Comparison of ENCODE assay signal across 2 worm cellular contexts in the genomic region with DNA sequence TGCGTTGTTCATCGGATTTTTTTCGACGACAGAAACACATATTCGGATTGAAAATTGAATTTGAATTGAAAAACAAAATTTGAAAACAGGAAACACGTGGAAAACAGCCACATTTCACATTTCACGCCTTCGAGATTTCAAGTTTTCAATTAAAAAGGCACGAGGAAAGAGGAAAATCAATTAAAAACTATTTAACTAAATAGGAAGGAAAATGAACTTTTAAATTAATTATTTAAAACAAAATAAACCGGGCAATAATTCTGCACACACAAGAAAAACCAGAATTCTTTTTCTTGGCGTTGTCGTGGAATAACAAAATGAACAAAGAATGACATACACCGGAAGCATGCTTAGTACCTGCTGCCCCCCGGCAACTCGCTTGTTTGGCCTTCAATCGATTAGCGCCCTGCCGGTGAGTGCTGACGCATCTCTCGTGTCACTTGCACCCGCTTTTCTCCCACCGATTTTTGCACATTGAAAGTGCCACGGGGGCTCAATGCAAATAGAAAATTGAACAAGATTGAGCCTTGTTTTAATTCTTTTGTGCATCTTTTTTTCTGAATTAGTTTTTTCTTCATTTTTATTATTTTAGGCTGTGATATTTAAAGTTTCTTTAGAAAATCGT.
A peak's percentile ranks its signal among the peaks of the same experiment; 100 is the strongest.
TF ChIP-seq lines count a peak whose summit lies in the region.

A gene (minus strand): TSS at position 51 of the 625 bp plus-strand sequence.

TF ChIP-seq in whole organism, L1 larva, 84 proteins besides CTCF, POLR2A, EP300 and RAD21 (continued from another document):
- TF ChIP-seq unc-98 (GFP tag; IDR thresholded peaks at IDR 0.05; lab: Robert Waterston, UW) (no peak), swsn-7 (tag; optimal IDR thresholded peaks at IDR 0.05; lab: Kevin White, UChicago) (peak; percentile 82), vab-15 (tag; optimal IDR thresholded peaks at IDR 0.05; lab: Kevin White, UChicago) (no peak), Y116A8C.19 (tag; optimal IDR thresholded peaks at IDR 0.05; lab: Kevin White, UChicago; ENCODE audit: borderline replicate concordance) (no peak), hlh-4 (tag; optimal IDR thresholded peaks at IDR 0.05; lab: Kevin White, UChicago) (no peak), F16B12.6 (tag; optimal IDR thresholded peaks at IDR 0.05; lab: Kevin White, UChicago) (peak; percentile 56), C34B4.2 (tag; optimal IDR thresholded peaks at IDR 0.05; lab: Kevin White, UChicago) (no peak), sup-37 (GFP tag; optimal IDR thresholded peaks at IDR 0.05; lab: Kevin White, UChicago) (no peak), snpc-4 (tag; optimal IDR thresholded peaks at IDR 0.05; lab: Kevin White, UChicago) (peak; percentile 61), ets-5 (GFP tag; IDR thresholded peaks at IDR 0.05; lab: Robert Waterston, UW) (no peak), egl-27 (tag; optimal IDR thresholded peaks at IDR 0.05; lab: Kevin White, UChicago) (no peak), zag-1 (tag; optimal IDR thresholded peaks at IDR 0.05; lab: Kevin White, UChicago) (no peak), nhr-76 (tag; optimal IDR thresholded peaks at IDR 0.05; lab: Kevin White, UChicago) (no peak), ces-1 (GFP tag; optimal IDR thresholded peaks at IDR 0.05; lab: Kevin White, UChicago) (no peak), unc-86 (tag; optimal IDR thresholded peaks at IDR 0.05; lab: Kevin White, UChicago) (peak; percentile 79), ceh-82 (tag; optimal IDR thresholded peaks at IDR 0.05; lab: Kevin White, UChicago) (peak; percentile 67 to 93 (median 78)), ceh-90 (tag; optimal IDR thresholded peaks at IDR 0.05; lab: Kevin White, UChicago) (no peak), ceh-63 (GFP tag; optimal IDR thresholded peaks at IDR 0.05; lab: Kevin White, UChicago) (no peak), unc-30 (tag; optimal IDR thresholded peaks at IDR 0.05; lab: Kevin White, UChicago) (no peak), blmp-1 (tag; optimal IDR thresholded peaks at IDR 0.05; lab: Kevin White, UChicago) (peak; percentile 43), C16A3.4 (tag; optimal IDR thresholded peaks at IDR 0.05; lab: Kevin White, UChicago) (peak; percentile 88), tlp-1 (tag; optimal IDR thresholded peaks at IDR 0.05; lab: Kevin White, UChicago) (no peak), ztf-4 (tag; optimal IDR thresholded peaks at IDR 0.05; lab: Kevin White, UChicago) (no peak), nhr-85 (tag; lab: Kevin White, UChicago) (peak; percentile 88), nhr-12 (tag; optimal IDR thresholded peaks at IDR 0.05; lab: Kevin White, UChicago) (no peak), elt-2 (tag; optimal IDR thresholded peaks at IDR 0.05; lab: Kevin White, UChicago) (peak; percentile 37), ztf-11 (tag; optimal IDR thresholded peaks at IDR 0.05; lab: Kevin White, UChicago) (peak in 1 of 2 experiments; percentile 36), nhr-11 (tag; optimal IDR thresholded peaks at IDR 0.05; lab: Kevin White, UChicago) (peak; percentile 9), unc-62 (GFP tag; optimal IDR thresholded peaks at IDR 0.05; lab: Kevin White, UChicago) (no peak)
TF ChIP-seq in whole organism, L1 larva: peak in this region for 52.

TF ChIP-seq in whole organism, young adult, 124 proteins besides CTCF, POLR2A, EP300 and RAD21 (continued from another document):
- TF ChIP-seq ztf-26 (tag; optimal IDR thresholded peaks at IDR 0.05; lab: Kevin White, UChicago) (peak; percentile 29), F57C9.4 (tag; optimal IDR thresholded peaks at IDR 0.05; lab: Kevin White, UChicago) (no peak), ztf-3 (GFP tag; optimal IDR thresholded peaks at IDR 0.05; lab: Kevin White, UChicago) (no peak), hlh-26 (GFP tag; conservative IDR thresholded peaks at IDR 0.05; lab: Robert Waterston, UW) (no peak), D2030.7 (GFP tag; IDR thresholded peaks at IDR 0.05; lab: Robert Waterston, UW) (no peak), repo-1 (tag; optimal IDR thresholded peaks at IDR 0.05; lab: Kevin White, UChicago) (no peak), F23B12.7 (tag; optimal IDR thresholded peaks at IDR 0.05; lab: Kevin White, UChicago; ENCODE audit: insufficient read depth) (no peak), Y53G8AR.9 (GFP tag; conservative IDR thresholded peaks at IDR 0.05; lab: Robert Waterston, UW) (0 out of 2 replicates have a peak, but pooled peaks have one; percentile 54), fkh-3 (tag; optimal IDR thresholded peaks at IDR 0.05; lab: Kevin White, UChicago) (no peak), K12H6.12 (tag; optimal IDR thresholded peaks at IDR 0.05; lab: Kevin White, UChicago) (peak; percentile 47), ztf-18 (tag; optimal IDR thresholded peaks at IDR 0.05; lab: Kevin White, UChicago) (peak; percentile 94), him-1 (tag; optimal IDR thresholded peaks at IDR 0.05; lab: Kevin White, UChicago) (no peak), bed-2 (GFP tag; IDR thresholded peaks at IDR 0.05; lab: Robert Waterston, UW) (no peak), C17E4.6 (GFP tag; IDR thresholded peaks at IDR 0.05; lab: Robert Waterston, UW) (no peak), unc-62 (GFP tag; optimal IDR thresholded peaks at IDR 0.05; lab: Kevin White, UChicago) (no peak), rpc-1 (optimal IDR thresholded peaks at IDR 0.05; lab: Kevin White, UChicago) (no peak), rpc-1 (tag; optimal IDR thresholded peaks at IDR 0.05; lab: Kevin White, UChicago) (no peak), tbx-9 (tag; optimal IDR thresholded peaks at IDR 0.05; lab: Kevin White, UChicago; ENCODE audit: borderline replicate concordance) (no peak), hlh-12 (tag; optimal IDR thresholded peaks at IDR 0.05; lab: Kevin White, UChicago) (no peak), lin-35 (GFP tag; optimal IDR thresholded peaks at IDR 0.05; lab: Kevin White, UChicago) (peak in 1 of 3 experiments; percentile 74), pbrm-1 (GFP tag; IDR thresholded peaks at IDR 0.05; lab: Robert Waterston, UW) (peak; percentile 75), let-607 (tag; optimal IDR thresholded peaks at IDR 0.05; lab: Kevin White, UChicago) (peak in 1 of 2 experiments; percentile 8), tbp1 (GFP tag; optimal IDR thresholded peaks at IDR 0.05; lab: Kevin White, UChicago) (peak; percentile 25), ztf-6 (GFP tag; IDR thresholded peaks at IDR 0.05; lab: Robert Waterston, UW) (no peak), let-526 (GFP tag; IDR thresholded peaks at IDR 0.05; lab: Robert Waterston, UW) (no peak), T07F8.4 (tag; optimal IDR thresholded peaks at IDR 0.05; lab: Kevin White, UChicago) (no peak), madf-8 (GFP tag; conservative IDR thresholded peaks at IDR 0.05; lab: Robert Waterston, UW) (no peak), lin-54 (GFP tag; optimal IDR thresholded peaks at IDR 0.05; lab: Kevin White, UChicago) (peak; percentile 53), sdz-38 (tag; optimal IDR thresholded peaks at IDR 0.05; lab: Kevin White, UChicago) (no peak), cebp-1 (GFP tag; IDR thresholded peaks at IDR 0.05; lab: Robert Waterston, UW) (no peak), cebp-1 (tag; optimal IDR thresholded peaks at IDR 0.05; lab: Kevin White, UChicago) (peak; percentile 77), attf-6 (GFP tag; IDR thresholded peaks at IDR 0.05; lab: Robert Waterston, UW) (no peak), F33H1.4 (GFP tag; IDR thresholded peaks at IDR 0.05; lab: Robert Waterston, UW) (no peak)
